Worm (Caenorhabditis elegans) whole organism, late embryonic: ENCODE measurements around the gene vps-33.2.

Experiments used
- C38D4.7 ChIP-seq: fragments of 200-800 bp; sonication (Bioruptor generic); optimal IDR thresholded peaks from 2 replicates; lab custom pipeline; 2018; ENCODE audit warnings: mild to moderate bottlenecking, missing genetic modification characterization, moderate library complexity, missing compliant biosample characterization
- K02D7.2 ChIP-seq: sonication (generic microtip); optimal IDR thresholded peaks from 2 replicates; lab custom pipeline; 2017; ENCODE audit warnings: mild to moderate bottlenecking, missing genetic modification characterization, missing compliant biosample characterization
- K09A11.1 ChIP-seq: sonication (generic microtip); optimal IDR thresholded peaks from 2 replicates; lab custom pipeline; 2017; ENCODE audit warnings: antibody characterized with exemption, mild to moderate bottlenecking, missing genetic modification characterization, missing compliant biosample characterization; ENCODE audit not compliant: insufficient read depth
- ahr-1 ChIP-seq: sonication (generic microtip); optimal IDR thresholded peaks from 2 replicates; lab custom pipeline; 2016; ENCODE audit warnings: missing genetic modification characterization, missing compliant biosample characterization
- ceh-14 ChIP-seq: sonication (generic microtip); optimal IDR thresholded peaks from 2 replicates; lab custom pipeline; 2016; ENCODE audit warnings: missing genotype, missing genetic modification characterization, missing compliant biosample characterization
- ceh-18 ChIP-seq: sonication (generic microtip); optimal IDR thresholded peaks from 2 replicates; lab custom pipeline; 2016; ENCODE audit warnings: missing genetic modification characterization, missing compliant biosample characterization
- ceh-19 ChIP-seq: fragments of 200-800 bp; sonication (Bioruptor generic); optimal IDR thresholded peaks from 2 replicates; lab custom pipeline; 2018; ENCODE audit warnings: mild to moderate bottlenecking, missing genetic modification characterization, missing compliant biosample characterization
- ceh-30 ChIP-seq: fragments of 150-350 bp; optimal IDR thresholded peaks from 2 replicates; lab custom pipeline; 2014; ENCODE audit warnings: missing biosample characterization, missing genetic modification characterization
- ceh-31 ChIP-seq: sonication (generic microtip); optimal IDR thresholded peaks from 2 replicates; lab custom pipeline; 2016; ENCODE audit warnings: missing genetic modification characterization, missing compliant biosample characterization
- ceh-34 ChIP-seq: sonication (generic microtip); optimal IDR thresholded peaks from 2 replicates; lab custom pipeline; 2016; ENCODE audit warnings: mild to moderate bottlenecking, missing genetic modification characterization, missing compliant biosample characterization
- dmd-4 ChIP-seq: sonication (generic microtip); optimal IDR thresholded peaks from 2 replicates; lab custom pipeline; 2016; ENCODE audit warnings: borderline replicate concordance, missing genetic modification characterization, missing compliant biosample characterization
- ets-4 ChIP-seq: sonication (generic microtip); optimal IDR thresholded peaks from 2 replicates; lab custom pipeline; 2016; ENCODE audit warnings: missing genetic modification characterization, missing compliant biosample characterization
- fkh-10 ChIP-seq: fragments of 150-350 bp; optimal IDR thresholded peaks from 2 replicates; lab custom pipeline; 2014; ENCODE audit warnings: missing biosample characterization, missing genetic modification reagents, missing genetic modification characterization
- gmeb-2 ChIP-seq: sonication (generic microtip); optimal IDR thresholded peaks from 2 replicates; lab custom pipeline; 2016; ENCODE audit warnings: missing genetic modification characterization, inconsistent platforms, missing compliant biosample characterization
- hlh-15 ChIP-seq: sonication (generic microtip); optimal IDR thresholded peaks from 2 replicates; lab custom pipeline; 2016; ENCODE audit warnings: missing genetic modification characterization, missing compliant biosample characterization
- hlh-30 ChIP-seq: sonication (generic microtip); optimal IDR thresholded peaks from 2 replicates; lab custom pipeline; 2017; ENCODE audit warnings: antibody characterized with exemption, missing genetic modification characterization, missing compliant biosample characterization; ENCODE audit not compliant: insufficient read depth
- hlh-6 ChIP-seq: sonication (generic microtip); optimal IDR thresholded peaks from 2 replicates; lab custom pipeline; 2016; ENCODE audit warnings: missing genotype, missing genetic modification characterization, missing compliant biosample characterization
- hlh-8 ChIP-seq: sonication (generic microtip); optimal IDR thresholded peaks from 2 replicates; lab custom pipeline; 2016; ENCODE audit warnings: missing genotype, missing genetic modification characterization, missing compliant biosample characterization
- madf-2 ChIP-seq: sonication (generic microtip); optimal IDR thresholded peaks from 2 replicates; lab custom pipeline; 2017; ENCODE audit warnings: missing genetic modification characterization, missing compliant biosample characterization
- mec-3 ChIP-seq: sonication (generic microtip); optimal IDR thresholded peaks from 2 replicates; lab custom pipeline; 2016; ENCODE audit warnings: borderline replicate concordance, missing genetic modification characterization, missing compliant biosample characterization
- nhr-11 ChIP-seq: fragments of 150-350 bp; optimal IDR thresholded peaks from 2 replicates; lab custom pipeline; 2014; ENCODE audit warnings: missing biosample characterization, missing genetic modification characterization
- npax-4 ChIP-seq: sonication (generic microtip); optimal IDR thresholded peaks from 2 replicates; lab custom pipeline; 2016; ENCODE audit warnings: missing genetic modification characterization, missing compliant biosample characterization
- odd-2 ChIP-seq: sonication (generic microtip); optimal IDR thresholded peaks from 2 replicates; lab custom pipeline; 2017; ENCODE audit warnings: antibody characterized with exemption, mild to moderate bottlenecking, missing genetic modification characterization, missing compliant biosample characterization
- pat-9 ChIP-seq: fragments of 200-800 bp; sonication (Bioruptor generic); optimal IDR thresholded peaks from 2 replicates; lab custom pipeline; 2018; ENCODE audit warnings: mild to moderate bottlenecking, missing genetic modification characterization, moderate library complexity, missing compliant biosample characterization
- ref-2 ChIP-seq: sonication (generic microtip); optimal IDR thresholded peaks from 2 replicates; lab custom pipeline; 2016; ENCODE audit warnings: missing genetic modification characterization, missing compliant biosample characterization
- rnt-1 ChIP-seq: sonication (generic microtip); optimal IDR thresholded peaks from 2 replicates; lab custom pipeline; 2016; ENCODE audit warnings: missing genetic modification characterization, missing compliant biosample characterization
- sox-4 ChIP-seq: sonication (generic microtip); optimal IDR thresholded peaks from 2 replicates; lab custom pipeline; 2017; ENCODE audit warnings: mild to moderate bottlenecking, missing genetic modification characterization, inconsistent platforms, missing compliant biosample characterization
- syd-9 ChIP-seq: sonication (generic microtip); optimal IDR thresholded peaks from 2 replicates; lab custom pipeline; 2016; ENCODE audit warnings: mild to moderate bottlenecking, missing genetic modification characterization, moderate library complexity, missing compliant biosample characterization
- tbx-7 ChIP-seq: sonication (generic microtip); optimal IDR thresholded peaks from 2 replicates; lab custom pipeline; 2016; ENCODE audit warnings: missing genotype, missing genetic modification characterization, missing compliant biosample characterization
- unc-42 ChIP-seq: sonication (generic microtip); optimal IDR thresholded peaks from 2 replicates; lab custom pipeline; 2016; ENCODE audit warnings: missing genotype, missing genetic modification characterization, missing compliant biosample characterization
- unc-86 ChIP-seq: sonication (generic microtip); optimal IDR thresholded peaks from 2 replicates; lab custom pipeline; 2016; ENCODE audit warnings: missing genetic modification characterization, missing compliant biosample characterization

The vps-33.2 gene

DNA sequence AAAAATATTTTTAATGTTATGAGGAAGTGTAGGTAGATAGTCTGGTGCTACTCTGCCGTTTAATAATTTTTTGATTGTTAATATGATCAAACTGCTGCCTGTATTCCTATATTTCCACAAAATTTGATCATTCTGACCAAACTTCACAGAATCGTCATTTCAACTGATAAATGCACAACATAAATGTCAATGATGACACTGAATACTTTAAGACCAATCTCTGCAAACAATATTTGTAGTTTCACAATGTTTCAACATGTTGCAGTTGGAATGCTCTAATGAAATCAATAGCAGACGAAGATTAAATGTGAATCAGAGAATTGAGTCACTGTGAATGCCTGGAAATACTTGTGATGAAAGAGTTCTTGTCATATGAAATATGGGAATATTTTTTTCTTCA is 28.8 kb downstream of the vps-33.2 start:
- TF ChIP-seq nhr-11 (tag; lab: Kevin White, UChicago) (no peak), hlh-30 (tag; lab: Kevin White, UChicago) (no peak), ahr-1 (tag; lab: Kevin White, UChicago) (no peak), madf-2 (tag; lab: Kevin White, UChicago) (no peak), ceh-34 (tag; lab: Kevin White, UChicago) (no peak), dmd-4 (tag; lab: Kevin White, UChicago) (no peak), ceh-14 (tag; lab: Kevin White, UChicago) (no peak), K09A11.1 (tag; lab: Kevin White, UChicago) (no peak), ceh-30 (tag; lab: Kevin White, UChicago) (no peak), hlh-6 (tag; lab: Kevin White, UChicago) (no peak)

DNA sequence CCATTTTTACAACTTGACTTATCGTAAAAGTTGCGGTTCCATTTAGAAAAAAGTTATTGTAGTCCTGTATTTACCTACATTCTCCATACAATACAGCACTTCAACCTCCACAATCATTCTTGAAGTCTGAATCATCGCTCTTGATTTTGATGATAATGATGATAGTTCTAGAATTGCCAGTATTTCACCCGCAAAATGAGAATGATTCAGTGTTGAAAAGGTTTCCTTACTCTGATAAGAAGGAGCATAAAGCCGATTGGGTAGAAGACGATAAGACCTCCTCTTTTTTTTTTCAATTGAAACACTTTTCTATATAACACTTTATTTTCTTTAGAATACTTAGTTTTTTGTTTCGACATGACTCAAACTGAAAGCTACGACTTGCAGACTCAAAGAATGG is 29.8 kb downstream of the vps-33.2 start, which contains the start of gene T19D12.4:
T19D12.4 (plus strand) TSS at position 295 of the 400 bp plus-strand sequence.
- TF ChIP-seq unc-86 (tag; lab: Kevin White, UChicago) (no peak), npax-4 (no peak), ceh-19 (GFP tag; lab: Kevin White, UChicago) (no peak), dmd-4 (tag; lab: Kevin White, UChicago) (no peak), rnt-1 (tag; lab: Kevin White, UChicago) (no peak), ceh-31 (tag; lab: Kevin White, UChicago) (no peak), pat-9 (no peak), K02D7.2 (tag; lab: Kevin White, UChicago) (no peak), ets-4 (tag; lab: Kevin White, UChicago) (no peak), hlh-8 (tag; lab: Kevin White, UChicago) (no peak), odd-2 (tag; lab: Kevin White, UChicago) (no peak), ref-2 (tag; lab: Kevin White, UChicago) (no peak)

DNA sequence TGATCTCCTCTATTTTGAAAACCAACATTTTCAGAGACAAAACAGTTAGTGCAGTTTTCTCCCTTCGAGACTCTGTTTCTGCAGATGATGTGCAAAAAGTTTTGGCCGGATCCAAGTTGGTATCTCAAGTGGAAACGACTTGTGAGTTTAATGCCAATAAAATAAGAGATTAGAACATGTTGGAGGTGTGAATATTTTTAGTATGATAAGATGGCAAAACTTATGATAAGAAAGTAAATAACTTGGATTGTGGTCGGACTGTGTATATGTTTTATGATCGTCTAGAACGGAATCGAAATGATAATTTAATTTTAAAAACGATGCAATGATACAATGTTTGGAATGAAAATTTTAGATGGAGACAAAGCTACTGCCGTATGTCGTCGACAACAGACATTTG is 31.0 kb downstream of the vps-33.2 start:
- TF ChIP-seq syd-9 (tag; lab: Kevin White, UChicago), result no peak
- TF ChIP-seq gmeb-2 (tag; lab: Kevin White, UChicago), result no peak
- no peak for TF ChIP-seq ceh-18
- TF ChIP-seq fkh-10 (GFP tag; lab: Kevin White, UChicago), result no peak
- TF ChIP-seq sox-4, result no peak
- no peak for TF ChIP-seq hlh-15
- no peak for TF ChIP-seq mec-3

DNA sequence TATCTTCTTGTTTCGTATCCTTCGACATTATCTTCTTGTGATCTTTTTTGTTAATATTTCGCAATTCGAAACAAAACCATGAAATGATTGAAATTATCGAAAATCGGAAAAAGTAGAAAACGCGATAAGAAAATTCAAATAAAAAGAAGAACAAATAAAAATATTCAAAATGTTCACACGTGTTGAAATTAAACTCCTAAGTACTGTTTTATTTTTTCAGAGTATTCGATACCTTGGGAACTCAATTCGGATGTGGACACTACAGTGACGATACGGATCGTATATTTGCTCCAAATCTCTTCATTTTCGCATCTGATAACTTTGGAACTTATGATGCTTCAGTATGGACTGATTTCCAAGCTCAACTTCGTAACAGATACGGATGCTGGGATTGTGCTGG is 35.1 kb downstream of the vps-33.2 start, which contains the start of gene T19D12.5:
T19D12.5 (minus strand) TSS at position 101 of the 400 bp plus-strand sequence.
- TF ChIP-seq ceh-30 (tag; lab: Kevin White, UChicago), result no peak
- TF ChIP-seq, all 69 proteins: peak for 0

DNA sequence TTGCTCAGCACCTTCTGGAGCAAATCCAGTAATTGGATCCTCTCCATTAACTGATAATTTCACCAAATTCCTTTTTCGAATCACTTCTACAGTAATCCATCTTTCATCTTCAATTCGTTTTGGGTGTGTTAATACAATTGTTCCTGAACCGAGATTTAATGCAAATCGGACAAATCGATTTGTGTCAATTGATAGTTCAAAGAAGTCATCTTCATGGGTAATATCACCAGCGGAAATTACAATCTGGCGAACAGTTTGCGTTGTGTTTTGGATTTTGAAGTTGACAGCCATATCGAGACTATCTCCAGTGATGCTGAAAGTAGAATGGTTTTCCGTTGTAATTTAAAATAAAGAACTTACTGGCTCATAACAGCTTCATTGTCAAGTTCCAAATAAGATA is 36.8 kb downstream of the vps-33.2 start:
- TF ChIP-seq tbx-7 (no peak), C38D4.7 (no peak)

DNA sequence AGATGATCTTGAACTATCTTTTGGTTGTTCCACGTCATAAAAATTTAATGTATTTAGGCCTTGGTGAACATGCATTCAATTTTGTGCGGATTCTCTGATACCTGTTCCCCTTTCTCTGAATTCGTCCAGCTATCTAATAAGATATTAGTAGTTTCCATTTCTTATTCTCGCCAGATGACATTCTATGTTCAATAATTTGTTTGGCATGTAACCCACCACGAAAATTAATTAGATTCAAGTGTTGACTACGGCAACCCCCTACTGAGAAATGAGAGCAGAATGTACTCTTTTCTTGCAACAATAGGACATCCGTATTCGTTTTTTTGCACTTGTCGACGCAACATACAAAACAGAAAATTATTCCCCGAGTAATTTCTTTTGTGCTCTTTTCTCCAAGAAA is 41.2 kb downstream of the vps-33.2 start:
- TF ChIP-seq unc-42 (tag; lab: Kevin White, UChicago), result peak; percentile 67
- TF ChIP-seq hlh-8 (tag; lab: Kevin White, UChicago), result no peak
